Worm (Caenorhabditis elegans): Measurements from ENCODE around the gene F57B1.1.

F57B1.1 gene

DNA sequence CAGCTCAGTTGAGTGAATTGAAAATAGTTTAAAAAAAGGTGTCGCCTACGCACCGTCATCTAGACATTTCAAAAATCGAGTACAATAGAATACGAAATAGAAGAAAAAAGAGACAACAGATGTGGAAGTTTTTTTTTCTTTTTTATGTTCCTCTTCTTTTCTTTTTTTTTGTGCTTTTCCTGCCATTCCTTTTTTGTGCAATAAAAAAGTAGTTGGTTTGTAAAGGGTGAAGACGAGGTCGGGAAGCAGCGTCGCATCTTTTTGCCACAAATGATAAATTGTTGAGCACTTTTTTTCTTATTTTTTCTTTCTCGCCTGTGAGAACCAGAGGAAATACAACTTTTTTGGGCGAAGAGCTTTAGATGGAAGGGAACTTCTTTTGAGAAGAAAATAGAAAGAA is 11.1 kb upstream of the F57B1.1 start:
- TF ChIP-seq ztf-29 (GFP tag; IDR thresholded peaks at IDR 0.05) = no peak
- TF ChIP-seq med-1 (GFP tag; optimal IDR thresholded peaks at IDR 0.05; ENCODE audit: insufficient read depth) = no peak
- TF ChIP-seq klf-2 (GFP tag; conservative IDR thresholded peaks at IDR 0.05) = no peak
- TF ChIP-seq ztf-23 (GFP tag; IDR thresholded peaks at IDR 0.05) = no peak
- TF ChIP-seq flt-1 (GFP tag; IDR thresholded peaks at IDR 0.05) = no peak
- TF ChIP-seq cog-1 (tag; optimal IDR thresholded peaks at IDR 0.05) = no peak
- no peak for TF ChIP-seq ref-1 (GFP tag; conservative IDR thresholded peaks at IDR 0.05)
- TF ChIP-seq T22C8.4 (GFP tag; IDR thresholded peaks at IDR 0.05) = no peak
- no peak for TF ChIP-seq tab-1 (GFP tag; IDR thresholded peaks at IDR 0.05)

DNA sequence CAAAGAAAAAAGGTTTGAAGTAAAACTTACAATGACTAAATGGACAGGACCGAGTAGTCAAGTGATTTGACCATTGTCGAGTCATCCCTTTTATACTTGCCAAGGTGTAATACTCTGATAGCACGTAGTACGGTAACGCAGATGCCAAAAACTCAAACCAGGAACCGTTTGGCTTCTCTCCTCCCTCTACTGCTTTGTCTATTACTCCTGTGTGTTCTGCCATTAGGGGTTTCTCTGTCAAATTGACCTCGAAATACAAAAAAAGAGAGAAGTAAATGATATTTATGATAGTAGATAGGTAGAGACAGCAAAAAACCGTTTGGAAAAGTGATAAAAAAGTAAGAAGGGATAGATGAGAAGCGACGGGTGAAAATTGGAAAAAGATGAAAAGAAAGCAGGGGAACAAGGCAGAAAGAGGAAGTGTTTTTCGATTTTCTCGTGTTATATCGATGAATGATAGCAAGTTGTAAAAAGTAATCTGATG is 6.7 kb upstream of the F57B1.1 start, which contains the start of the genes col-159 and col-160:
Gene col-159, minus strand, starts transcription at position 51 of the 484 bp plus-strand sequence.
Gene col-160, minus strand, starts transcription at position 63 of the 484 bp plus-strand sequence.
- TF ChIP-seq klf-2 (GFP tag; conservative IDR thresholded peaks at IDR 0.05) (no peak), ref-1 (GFP tag; conservative IDR thresholded peaks at IDR 0.05) (no peak)

DNA sequence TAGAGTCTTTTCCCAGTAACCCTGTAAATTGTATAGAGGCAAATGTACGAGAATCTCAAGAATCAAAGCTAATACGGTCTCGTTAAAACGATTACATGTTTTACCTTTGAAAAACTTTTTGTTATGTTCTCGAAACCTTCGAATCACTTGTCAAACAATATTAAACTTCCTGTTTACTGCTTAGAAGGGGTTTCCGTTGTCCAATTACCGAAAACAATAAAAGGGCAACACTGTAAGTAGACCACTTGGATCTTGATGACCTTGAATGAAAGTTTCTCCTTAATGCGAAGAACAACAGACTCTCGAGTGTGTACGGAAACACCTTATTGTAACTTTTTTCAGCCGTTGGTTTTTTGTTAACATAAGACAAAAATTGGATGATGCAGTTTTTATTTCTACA is 5.2 kb upstream of the F57B1.1 start:
- TF ChIP-seq ztf-29 (GFP tag; IDR thresholded peaks at IDR 0.05) (no peak), klf-2 (GFP tag; conservative IDR thresholded peaks at IDR 0.05) (no peak), T22C8.4 (GFP tag; IDR thresholded peaks at IDR 0.05) (no peak), flt-1 (GFP tag; IDR thresholded peaks at IDR 0.05) (no peak), ztf-23 (GFP tag; IDR thresholded peaks at IDR 0.05) (no peak), ref-1 (GFP tag; conservative IDR thresholded peaks at IDR 0.05) (no peak), cog-1 (tag; optimal IDR thresholded peaks at IDR 0.05) (no peak), tab-1 (GFP tag; IDR thresholded peaks at IDR 0.05) (no peak), med-1 (GFP tag; optimal IDR thresholded peaks at IDR 0.05; ENCODE audit: insufficient read depth) (no peak)

DNA sequence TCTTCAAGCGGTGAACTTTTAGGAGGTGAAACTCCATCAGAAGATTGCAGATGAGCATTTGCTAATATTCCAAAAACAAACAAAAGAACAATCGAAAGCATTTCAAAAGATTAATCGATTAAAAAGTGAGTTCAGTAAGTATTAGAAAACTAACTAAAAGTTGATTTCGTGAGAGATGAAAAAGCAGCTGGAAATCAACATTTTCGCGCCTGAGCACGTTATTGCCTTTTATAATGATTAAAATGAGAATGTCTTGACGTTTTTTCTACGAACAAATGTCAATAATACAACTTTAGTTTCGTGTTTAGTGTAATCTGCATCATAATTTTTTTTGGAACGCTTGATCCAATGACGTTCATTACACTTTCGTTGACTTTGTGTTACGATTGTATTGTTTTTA is 2.4 kb upstream of the F57B1.1 start, which contains the start of gene F57B1.9:
Gene F57B1.9, minus strand, starts transcription at position 101 of the 400 bp plus-strand sequence.
- TF ChIP-seq med-1 (GFP tag; optimal IDR thresholded peaks at IDR 0.05; ENCODE audit: insufficient read depth) (no peak), klf-2 (GFP tag; conservative IDR thresholded peaks at IDR 0.05) (no peak), ref-1 (GFP tag; conservative IDR thresholded peaks at IDR 0.05) (no peak), flt-1 (GFP tag; IDR thresholded peaks at IDR 0.05) (no peak), T22C8.4 (GFP tag; IDR thresholded peaks at IDR 0.05) (no peak)

DNA sequence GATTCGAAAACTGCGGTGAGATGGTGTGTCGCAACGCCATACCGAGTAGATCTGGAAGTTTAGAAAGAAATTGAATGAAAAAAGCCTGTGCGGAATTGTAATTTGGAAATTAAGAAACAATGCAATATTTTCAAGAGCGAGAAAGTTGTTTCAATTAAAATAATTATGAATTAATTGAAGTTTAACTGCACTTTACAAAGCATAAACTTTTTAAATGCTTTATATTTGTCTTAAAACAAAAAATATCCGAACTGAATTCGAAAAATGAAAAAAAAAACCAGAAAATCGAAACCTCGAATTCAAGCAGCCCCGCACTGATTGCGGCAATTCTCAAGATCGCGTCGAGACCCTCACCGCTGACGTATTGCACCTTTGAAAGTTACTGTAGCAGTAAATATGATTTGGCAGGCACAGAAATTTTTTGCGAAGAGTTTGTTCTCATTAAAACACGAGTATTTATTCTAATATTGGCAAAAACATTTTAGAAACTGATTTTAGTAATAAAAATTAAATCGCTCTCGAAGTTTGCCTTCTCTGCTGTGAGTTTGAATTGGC is 1.9 kb downstream of the F57B1.1 start, which contains the start of gene sun-1:
Gene sun-1, minus strand, starts transcription at position 51 of the 555 bp plus-strand sequence.
- no peak for TF ChIP-seq cog-1 (tag; optimal IDR thresholded peaks at IDR 0.05)

DNA sequence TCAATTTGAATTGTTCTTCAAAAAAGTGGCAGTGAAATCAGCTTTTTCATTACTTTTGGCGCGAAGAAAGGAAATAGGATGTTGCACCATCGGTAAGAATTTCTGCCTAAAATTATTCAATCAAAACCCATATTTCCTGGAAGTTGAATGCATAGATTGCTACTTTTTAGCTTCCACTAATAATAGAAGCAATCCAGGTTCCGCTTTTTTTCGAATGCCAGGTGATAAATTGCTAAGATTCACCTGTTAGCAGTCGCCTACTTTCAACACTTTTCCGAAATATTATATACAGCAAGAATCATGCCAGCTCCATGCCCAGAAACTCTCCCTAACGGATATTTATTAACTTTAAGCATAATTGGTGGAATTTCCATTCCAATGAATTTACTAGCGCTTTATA is 10.1 kb downstream of the F57B1.1 start, which contains the start of gene sri-6:
Gene sri-6, plus strand, starts transcription at position 301 of the 400 bp plus-strand sequence.
- no peak for TF ChIP-seq med-1 (GFP tag; optimal IDR thresholded peaks at IDR 0.05; ENCODE audit: insufficient read depth)
- TF ChIP-seq flt-1 (GFP tag; IDR thresholded peaks at IDR 0.05) = no peak
- TF ChIP-seq klf-2 (GFP tag; conservative IDR thresholded peaks at IDR 0.05) = no peak
- TF ChIP-seq tab-1 (GFP tag; IDR thresholded peaks at IDR 0.05) = no peak
- no peak for TF ChIP-seq cog-1 (tag; optimal IDR thresholded peaks at IDR 0.05)
- no peak for TF ChIP-seq ref-1 (GFP tag; conservative IDR thresholded peaks at IDR 0.05)
- TF ChIP-seq ztf-29 (GFP tag; IDR thresholded peaks at IDR 0.05) = no peak
- no peak for TF ChIP-seq ztf-23 (GFP tag; IDR thresholded peaks at IDR 0.05)
- TF ChIP-seq T22C8.4 (GFP tag; IDR thresholded peaks at IDR 0.05) = no peak

DNA sequence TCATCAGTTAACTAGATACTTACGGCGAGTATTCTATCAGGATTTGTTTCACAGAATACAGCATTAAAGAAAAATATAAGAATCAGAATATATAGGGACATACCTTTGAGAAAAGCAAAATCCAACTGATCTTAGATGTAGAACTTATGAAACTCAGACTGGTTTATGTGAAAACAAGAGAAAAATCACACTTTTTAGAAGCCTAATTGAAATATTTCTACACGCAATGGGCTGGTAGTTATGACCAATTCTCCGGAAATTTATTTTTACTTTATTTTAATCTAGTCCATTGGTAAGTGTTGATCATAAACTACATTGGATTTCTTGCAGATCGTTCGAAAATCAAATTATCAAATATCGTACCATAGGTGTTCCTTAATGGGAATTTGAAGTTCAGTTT is 11.3 kb downstream of the F57B1.1 start, which contains the start of gene T09E8.4:
Gene T09E8.4, minus strand, starts transcription at position 101 of the 400 bp plus-strand sequence.
- no peak for TF ChIP-seq cog-1 (tag; optimal IDR thresholded peaks at IDR 0.05)
- no peak for TF ChIP-seq ztf-23 (GFP tag; IDR thresholded peaks at IDR 0.05)
- no peak for TF ChIP-seq T22C8.4 (GFP tag; IDR thresholded peaks at IDR 0.05)
- TF ChIP-seq ztf-29 (GFP tag; IDR thresholded peaks at IDR 0.05) = no peak
- TF ChIP-seq flt-1 (GFP tag; IDR thresholded peaks at IDR 0.05) = no peak
- no peak for TF ChIP-seq tab-1 (GFP tag; IDR thresholded peaks at IDR 0.05)
- TF ChIP-seq ref-1 (GFP tag; conservative IDR thresholded peaks at IDR 0.05) = no peak
- no peak for TF ChIP-seq klf-2 (GFP tag; conservative IDR thresholded peaks at IDR 0.05)
- TF ChIP-seq med-1 (GFP tag; optimal IDR thresholded peaks at IDR 0.05; ENCODE audit: insufficient read depth) = no peak

DNA sequence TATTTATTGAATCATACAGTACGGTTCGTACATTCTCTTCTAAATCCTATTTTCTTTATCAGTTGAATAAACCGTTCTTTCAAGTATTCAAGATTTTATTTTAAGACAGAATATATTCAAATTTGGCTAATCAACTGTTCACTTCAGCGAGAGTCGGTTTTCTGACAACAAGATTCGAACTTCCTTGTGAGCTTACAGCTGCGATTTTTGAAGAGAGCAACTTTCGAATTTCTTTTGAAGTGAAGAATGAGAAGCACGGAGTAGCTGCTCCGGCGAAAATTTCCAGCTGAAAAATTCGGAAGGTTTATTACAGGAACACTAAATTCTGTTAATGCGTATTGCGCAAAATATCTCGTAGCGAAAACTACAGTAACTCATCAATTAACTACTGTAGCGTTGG is 14.0 kb downstream of the F57B1.1 start:
- TF ChIP-seq cog-1 (tag; optimal IDR thresholded peaks at IDR 0.05) (no peak), tab-1 (GFP tag; IDR thresholded peaks at IDR 0.05) (no peak), flt-1 (GFP tag; IDR thresholded peaks at IDR 0.05) (no peak), med-1 (GFP tag; optimal IDR thresholded peaks at IDR 0.05; ENCODE audit: insufficient read depth) (no peak), T22C8.4 (GFP tag; IDR thresholded peaks at IDR 0.05) (no peak), ref-1 (GFP tag; conservative IDR thresholded peaks at IDR 0.05) (no peak), ztf-29 (GFP tag; IDR thresholded peaks at IDR 0.05) (no peak)

DNA sequence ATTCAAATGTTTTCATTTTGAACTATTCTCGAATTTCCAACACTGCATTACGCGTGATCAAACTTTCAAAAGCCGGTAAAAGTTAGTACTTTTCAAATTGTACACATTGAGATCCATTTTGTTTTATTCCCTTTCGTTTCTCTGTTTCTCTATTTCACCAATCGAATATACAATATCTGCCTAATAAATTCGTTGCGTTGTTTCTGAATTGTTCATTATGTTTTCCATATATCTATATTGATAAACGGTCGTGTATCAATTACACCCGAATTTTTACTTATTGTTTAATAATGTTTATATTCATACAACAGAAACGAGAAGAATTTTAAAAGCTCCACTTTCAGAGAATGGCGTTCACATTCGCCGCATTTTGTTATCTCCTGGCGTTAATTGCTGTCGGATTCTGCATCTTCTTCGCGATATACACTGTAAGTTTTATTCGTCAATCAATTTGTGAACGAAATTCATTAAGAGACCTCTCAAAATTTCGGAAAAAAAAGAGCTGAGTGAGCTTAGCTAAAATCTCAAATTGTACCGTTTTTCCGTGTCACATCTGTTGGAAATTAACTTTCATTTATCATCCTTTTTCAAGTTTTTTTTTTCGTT is 15.4 kb downstream of the F57B1.1 start, which contains the start of gene cni-1:
Gene cni-1, plus strand, starts transcription at position 345 of the 606 bp plus-strand sequence.
- TF ChIP-seq ztf-29 (GFP tag; IDR thresholded peaks at IDR 0.05) (no peak), klf-2 (GFP tag; conservative IDR thresholded peaks at IDR 0.05) (no peak), flt-1 (GFP tag; IDR thresholded peaks at IDR 0.05) (no peak), T22C8.4 (GFP tag; IDR thresholded peaks at IDR 0.05) (no peak), med-1 (GFP tag; optimal IDR thresholded peaks at IDR 0.05; ENCODE audit: insufficient read depth) (no peak), ztf-23 (GFP tag; IDR thresholded peaks at IDR 0.05) (no peak), cog-1 (tag; optimal IDR thresholded peaks at IDR 0.05) (no peak), ref-1 (GFP tag; conservative IDR thresholded peaks at IDR 0.05) (no peak), tab-1 (GFP tag; IDR thresholded peaks at IDR 0.05) (no peak)

DNA sequence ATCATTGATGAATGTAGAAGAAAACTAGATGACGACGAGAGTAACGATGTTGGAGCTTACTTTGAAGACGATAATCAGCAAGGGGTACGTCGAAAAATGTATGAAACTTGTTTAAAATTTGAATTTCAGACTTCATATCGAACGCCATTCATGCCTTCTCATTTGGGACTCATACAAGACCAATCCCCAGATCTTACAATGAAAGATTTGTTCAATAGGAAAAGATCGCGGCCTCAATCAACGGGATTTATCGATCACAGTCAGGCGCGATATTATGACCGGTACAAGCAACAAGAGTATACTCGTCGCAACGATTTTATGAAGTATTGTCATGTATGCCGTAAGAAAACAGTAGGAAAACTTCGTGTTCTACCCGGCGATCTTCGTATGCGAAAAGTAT is 18.6 kb downstream of the F57B1.1 start:
- TF ChIP-seq flt-1 (GFP tag; IDR thresholded peaks at IDR 0.05) = no peak
- no peak for TF ChIP-seq tab-1 (GFP tag; IDR thresholded peaks at IDR 0.05)
- no peak for TF ChIP-seq cog-1 (tag; optimal IDR thresholded peaks at IDR 0.05)

Data from whole organism, midembryonic.